Worm (Caenorhabditis elegans): ENCODE results near the gene W02D7.4.

W02D7.4 gene

ce11 chrV:8302522-8302921 lies 5.1 kb upstream of the W02D7.4 start, which contains the start of gene sel-9 (continued):
- no peak for TF ChIP-seq F39B2.1 (GFP tag; IDR thresholded peaks at IDR 0.05)

- peak; percentile 37; the same call in 1 of the 2 replicates for TF ChIP-seq hmg-1.2 (GFP tag; IDR thresholded peaks at IDR 0.05)
- no peak for TF ChIP-seq nhr-90 (tag; optimal IDR thresholded peaks at IDR 0.05)
- TF ChIP-seq athp-1 (tag; optimal IDR thresholded peaks at IDR 0.05): peak; percentile 30
- TF ChIP-seq ZK185.1 (tag; optimal IDR thresholded peaks at IDR 0.05; ENCODE audit: poor library complexity, severe bottlenecking): peak; percentile 1
- TF ChIP-seq pbrm-1 (GFP tag; IDR thresholded peaks at IDR 0.05): peak; percentile 53; the same call in 1 of the 2 replicates
- 0 out of 2 replicates have a peak, but pooled peaks have one; percentile 39 for TF ChIP-seq ceh-40 (GFP tag; IDR thresholded peaks at IDR 0.05)
- TF ChIP-seq ama-1 (optimal IDR thresholded peaks at IDR 0.05): peak; percentile 37
- TF ChIP-seq ama-1 (GFP tag; optimal IDR thresholded peaks at IDR 0.05): peak in 1 of 2 experiments; percentile 52
- TF ChIP-seq unc-62 (GFP tag; optimal IDR thresholded peaks at IDR 0.05): no peak
- peak; percentile 8 for TF ChIP-seq nhr-80 (tag; optimal IDR thresholded peaks at IDR 0.05)
- TF ChIP-seq B0035.1 (tag; optimal IDR thresholded peaks at IDR 0.05): no peak
- TF ChIP-seq fkh-3 (tag; optimal IDR thresholded peaks at IDR 0.05): no peak
- no peak for TF ChIP-seq snpc-4 (GFP tag; optimal IDR thresholded peaks at IDR 0.05)
- peak in 1 of 4 experiments; percentile 54 for TF ChIP-seq snpc-4 (tag; optimal IDR thresholded peaks at IDR 0.05)
- 0 out of 2 replicates have a peak, but pooled peaks have one; percentile 19 for TF ChIP-seq ekl-4 (GFP tag; IDR thresholded peaks at IDR 0.05)
- TF ChIP-seq zim-3 (tag; optimal IDR thresholded peaks at IDR 0.05): no peak
- no peak for TF ChIP-seq atf-7 (tag; optimal IDR thresholded peaks at IDR 0.05)
- no peak for TF ChIP-seq Y56A3A.18 (GFP tag; IDR thresholded peaks at IDR 0.05)
- no peak for TF ChIP-seq Y53G8AR.9 (GFP tag; conservative IDR thresholded peaks at IDR 0.05)
- 0 out of 2 replicates have a peak, but pooled peaks have one; percentile 8 for TF ChIP-seq D2030.7 (GFP tag; IDR thresholded peaks at IDR 0.05)
- no peak for TF ChIP-seq ztf-22 (GFP tag; optimal IDR thresholded peaks at IDR 0.05)
- peak; percentile 41; the same call in 1 of the 2 replicates for TF ChIP-seq dox-1 (GFP tag; IDR thresholded peaks at IDR 0.05)
- TF ChIP-seq tlf-1 (GFP tag; optimal IDR thresholded peaks at IDR 0.05): no peak
- peak; percentile 51 for TF ChIP-seq madf-6 (GFP tag; IDR thresholded peaks at IDR 0.05)
- 0 out of 2 replicates have a peak, but pooled peaks have one; percentile 12 for TF ChIP-seq Y95B8A.8 (GFP tag; IDR thresholded peaks at IDR 0.05)
- peak; percentile 39 for TF ChIP-seq lin-54 (GFP tag; optimal IDR thresholded peaks at IDR 0.05)
- peak; percentile 7 for TF ChIP-seq attf-5 (GFP tag; optimal IDR thresholded peaks at IDR 0.05)
- TF ChIP-seq madf-8 (GFP tag; conservative IDR thresholded peaks at IDR 0.05): no peak
- no peak for TF ChIP-seq T07F8.4 (tag; optimal IDR thresholded peaks at IDR 0.05)
- TF ChIP-seq lsy-27 (tag; optimal IDR thresholded peaks at IDR 0.05; ENCODE audit: borderline replicate concordance, insufficient read depth): no peak
- TF ChIP-seq ceh-100 (GFP tag; IDR thresholded peaks at IDR 0.05): no peak
- peak; percentile 34 for TF ChIP-seq tbp1 (GFP tag; optimal IDR thresholded peaks at IDR 0.05)
- TF ChIP-seq mcd-1 (GFP tag; IDR thresholded peaks at IDR 0.05): peak; percentile 46; the same call in 1 of the 2 replicates
- peak; percentile 57; the same call in 1 of the 2 replicates for TF ChIP-seq hsf-1 (GFP tag; IDR thresholded peaks at IDR 0.05)
- TF ChIP-seq B0336.3 (GFP tag; IDR thresholded peaks at IDR 0.05): peak; percentile 77
- no peak for TF ChIP-seq F49E8.2 (tag; optimal IDR thresholded peaks at IDR 0.05; ENCODE audit: insufficient read depth)
- peak; percentile 27 for TF ChIP-seq lsl-1 (GFP tag; optimal IDR thresholded peaks at IDR 0.05)
- no peak for TF ChIP-seq nhr-120 (GFP tag; IDR thresholded peaks at IDR 0.05)
- no peak for TF ChIP-seq sea-2 (GFP tag; IDR thresholded peaks at IDR 0.05)
- TF ChIP-seq attf-6 (GFP tag; IDR thresholded peaks at IDR 0.05): no peak
- TF ChIP-seq madf-3 (GFP tag; IDR thresholded peaks at IDR 0.05): peak; percentile 67; the same call in 1 of the 2 replicates
- TF ChIP-seq mxl-1 (tag; optimal IDR thresholded peaks at IDR 0.05): peak; percentile 24
- TF ChIP-seq attf-3 (GFP tag; conservative IDR thresholded peaks at IDR 0.05): peak; percentile 41
- peak in 1 of 2 experiments; percentile 70 for TF ChIP-seq let-607 (tag; optimal IDR thresholded peaks at IDR 0.05)
- no peak for TF ChIP-seq akir-1 (GFP tag; optimal IDR thresholded peaks at IDR 0.05)
Observed at ce11 chrV:8300935-8301535, 3.6 kb upstream of the W02D7.4 start, which contains the start of gene W02D7.6. TSS of gene W02D7.6 (minus strand) at chrV:8301507.

Measured in whole organism, young adult.